Fruit fly (Drosophila melanogaster) whole organism, prepupa: ENCODE data around the gene Bx.

Experiments used
- CG15336 ChIP-seq: fragments of 200-800 bp; sonication (Bioruptor generic); IDR thresholded peaks from 2 replicates; pipeline ENCODE4 v1.3.6; 2022; ENCODE audit warnings: missing biosample characterization, missing genetic modification characterization
- CG3919 ChIP-seq: fragments of 200-800 bp; sonication (Bioruptor generic); optimal IDR thresholded peaks from 3 replicates; lab custom pipeline; 2016; ENCODE audit warnings: missing biosample characterization, missing genetic modification characterization
- Lpt ChIP-seq: fragments of 200-800 bp; sonication (Bioruptor generic); optimal IDR thresholded peaks from 3 replicates; lab custom pipeline; 2016; ENCODE audit warnings: missing biosample characterization, missing genetic modification characterization
- ss ChIP-seq, 2 experiments: fragments of 200-800 bp; sonication (Bioruptor generic); optimal IDR thresholded peaks; 2 replicates in 1 of 2; 3 replicates in 1 of 2; lab custom pipeline; 2017 to 2018; ENCODE audit warnings: mild to moderate bottlenecking in 2 of 2, missing biosample characterization in 2 of 2, missing genetic modification characterization in 2 of 2, moderate library complexity in 1 of 2
- svp ChIP-seq: fragments of 200-800 bp; sonication (Bioruptor generic); peaks from one replicate; lab custom pipeline; 2016; ENCODE audit warnings: missing biosample characterization, missing genetic modification characterization
- topi ChIP-seq: fragments of 200-800 bp; sonication (Bioruptor generic); optimal IDR thresholded peaks from 3 replicates; lab custom pipeline; 2016; ENCODE audit warnings: missing biosample characterization, missing genetic modification characterization
- vri ChIP-seq: fragments of 200-800 bp; sonication (Bioruptor generic); optimal IDR thresholded peaks from 3 replicates; lab custom pipeline; 2016; ENCODE audit warnings: missing biosample characterization, mild to moderate bottlenecking, missing genetic modification characterization

DNA sequence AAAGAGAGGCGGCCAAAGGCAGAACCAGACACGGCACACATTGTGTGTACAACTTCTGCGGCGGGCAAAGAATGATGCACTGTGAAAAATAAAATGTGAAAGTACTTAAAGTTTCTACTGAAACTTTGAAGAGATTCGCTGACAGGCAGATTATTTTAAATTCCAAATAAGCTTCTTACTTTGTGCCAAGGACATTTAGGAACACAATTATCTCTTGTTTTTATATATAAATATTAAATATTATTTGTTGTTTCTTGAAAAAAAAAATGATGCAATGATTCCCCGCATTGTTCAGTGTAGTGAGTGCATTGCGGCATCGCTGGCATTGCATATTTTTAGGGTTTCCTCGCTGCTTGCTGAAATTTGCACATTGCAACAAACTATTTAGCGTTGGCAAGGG is 49.8 kb downstream of the Bx start:
- TF ChIP-seq svp (peak; percentile 56), topi (GFP tag; lab: Kevin White, UChicago) (peak; percentile 25), Lpt (no peak), CG3919 (peak; percentile 34), vri (GFP tag; lab: Kevin White, UChicago) (no peak), CG15336 (peak; percentile 68), ss (GFP tag; optimal IDR thresholded peaks at IDR 0.05; lab: Kevin White, UChicago) (no peak)
